Worm (Caenorhabditis elegans) whole organism, L3 larva: ENCODE data around the gene fbxa-218.

Source experiments
- aly-2 ChIP-seq: fragments of 150-350 bp; optimal IDR thresholded peaks from 2 replicates; lab custom pipeline; 2014; ENCODE audit warnings: missing biosample characterization, missing genetic modification characterization
- elt-2 ChIP-seq: sonication (generic microtip); optimal IDR thresholded peaks from 2 replicates; lab custom pipeline; 2016; ENCODE audit warnings: missing genetic modification reagents, mild to moderate bottlenecking, missing genetic modification characterization, missing compliant biosample characterization
- elt-3 ChIP-seq, 3 experiments: fragments of 150-350 bp in 1 of 3; sonication (generic microtip) in 2 of 3; optimal IDR thresholded peaks; 2 replicates in 2 of 3; 4 replicates in 1 of 3; lab custom pipeline; 2014 to 2017; ENCODE audit warnings: missing biosample characterization in 3 of 3, missing genetic modification characterization in 3 of 3
- nhr-11 ChIP-seq: fragments of 150-350 bp; optimal IDR thresholded peaks from 2 replicates; lab custom pipeline; 2014; ENCODE audit warnings: missing biosample characterization, missing genetic modification characterization
- nhr-12 ChIP-seq: fragments of 150-350 bp; optimal IDR thresholded peaks from 2 replicates; lab custom pipeline; 2014; ENCODE audit warnings: missing biosample characterization, missing genetic modification characterization
- nhr-77 ChIP-seq: fragments of 150-350 bp; optimal IDR thresholded peaks from 2 replicates; lab custom pipeline; 2014; ENCODE audit warnings: missing biosample characterization, missing genetic modification characterization
- pha-4 ChIP-seq: fragments of 150-350 bp; optimal IDR thresholded peaks from 2 replicates; lab custom pipeline; 2014; ENCODE audit warnings: missing biosample characterization, missing genetic modification reagents, missing genetic modification characterization
- snpc-4 ChIP-seq: fragments of 150-350 bp; optimal IDR thresholded peaks from 2 replicates; lab custom pipeline; 2014; ENCODE audit warnings: missing biosample characterization, missing genetic modification characterization
- unc-39 ChIP-seq: sonication (generic microtip); optimal IDR thresholded peaks from 4 replicates; lab custom pipeline; 2017; ENCODE audit warnings: missing biosample characterization, missing genetic modification characterization
- unc-62 ChIP-seq: fragments of 150-350 bp; sonication (generic microtip); optimal IDR thresholded peaks from 4 replicates; lab custom pipeline; 2014; ENCODE audit warnings: missing biosample characterization, missing genetic modification reagents, missing genetic modification characterization

- TF ChIP-seq unc-39 (tag; lab: Kevin White, UChicago) (no peak), nhr-12 (tag; lab: Kevin White, UChicago) (no peak), unc-62 (no peak), nhr-11 (no peak), aly-2 (tag; lab: Kevin White, UChicago) (no peak), snpc-4 (tag; lab: Kevin White, UChicago) (no peak), elt-2 (tag; lab: Kevin White, UChicago) (peak; percentile 81), pha-4 (tag; lab: Kevin White, UChicago) (no peak), nhr-77 (tag; lab: Kevin White, UChicago) (no peak), elt-3 (tag; optimal IDR thresholded peaks at IDR 0.05; lab: Kevin White, UChicago) (no peak)
Observed at ce11 chrIII:12453785-12454184, 17.5 kb downstream of the fbxa-218 start.
